Worm (Caenorhabditis elegans) whole organism, L1 larva: ENCODE measurements around the gene F52C12.2.

Experiments used
- ceh-82 ChIP-seq, 3 experiments: fragments of 150-350 bp in 1 of 3; sonication (generic microtip) in 2 of 3; optimal IDR thresholded peaks; 2 replicates each; lab custom pipeline; 2014 to 2017; ENCODE audit warnings: missing biosample characterization in 3 of 3, missing genetic modification characterization in 3 of 3
- ces-1 ChIP-seq: fragments of 150-350 bp; optimal IDR thresholded peaks from 2 replicates; lab custom pipeline; 2014; ENCODE audit warnings: missing biosample characterization, missing genetic modification reagents, missing genetic modification characterization
- ets-5 ChIP-seq: fragments of 200-800 bp; sonication (Bioruptor generic); IDR thresholded peaks from 2 replicates; pipeline ENCODE4 v1.3.6; 2022; ENCODE audit warnings: missing genetic modification characterization, missing compliant biosample characterization
- pag-3 ChIP-seq: sonication (generic microtip); optimal IDR thresholded peaks from 2 replicates; lab custom pipeline; 2017; ENCODE audit warnings: missing genetic modification characterization, mild to moderate bottlenecking, missing compliant biosample characterization, antibody characterized with exemption, borderline replicate concordance; ENCODE audit not compliant: insufficient read depth
- ztf-11 ChIP-seq, 2 experiments: sonication (generic microtip); optimal IDR thresholded peaks; 2 replicates each; lab custom pipeline; 2016 to 2017; ENCODE audit warnings: missing genetic modification characterization in 2 of 2, missing biosample characterization in 1 of 2, missing compliant biosample characterization in 1 of 2

- TF ChIP-seq ztf-11 (tag; optimal IDR thresholded peaks at IDR 0.05; lab: Kevin White, UChicago) = no peak
- no peak for TF ChIP-seq pag-3 (tag; lab: Kevin White, UChicago)
- TF ChIP-seq ets-5 (GFP tag; lab: Robert Waterston, UW) = no peak
- TF ChIP-seq ces-1 (GFP tag; lab: Kevin White, UChicago) = no peak
- no peak for TF ChIP-seq ceh-82 (tag; optimal IDR thresholded peaks at IDR 0.05; lab: Kevin White, UChicago)
Measured at ce11 chrIV:1992789-1993188, 39.4 kb downstream of the F52C12.2 start, which contains the start of gene xpc-1.
